Fruit fly (Drosophila melanogaster) whole organism, embryonic: Measurements from ENCODE around the gene IM33.

Experiments
- Atf6 ChIP-seq: fragments of 200-800 bp; sonication (Bioruptor generic); IDR thresholded peaks from 2 replicates; pipeline ENCODE4 v1.3.6; 2022; ENCODE audit warnings: missing biosample characterization, missing genetic modification characterization
- BEAF-32 ChIP-seq: fragments of 200-800 bp; sonication (Bioruptor generic); optimal IDR thresholded peaks from 3 replicates; lab custom pipeline; 2017; ENCODE audit warnings: missing biosample characterization, missing genetic modification characterization, mild to moderate bottlenecking, moderate library complexity, missing genetic modification reagents
- CG10321 ChIP-seq: fragments of 200-800 bp; sonication (Bioruptor generic); IDR thresholded peaks from 2 replicates; pipeline ENCODE4 v1.3.6; 2022; ENCODE audit warnings: missing biosample characterization, missing genetic modification characterization
- CG10979 ChIP-seq: fragments of 200-800 bp; sonication (Bioruptor generic); optimal IDR thresholded peaks from 2 replicates; lab custom pipeline; 2018; ENCODE audit warnings: missing biosample characterization, mild to moderate bottlenecking, missing genetic modification characterization, moderate library complexity
- CG11560 ChIP-seq: fragments of 200-800 bp; sonication (Bioruptor generic); IDR thresholded peaks from 3 replicates; pipeline ENCODE4 v1.3.6; 2022; ENCODE audit warnings: missing biosample characterization, missing genetic modification characterization
- CG12942 ChIP-seq: fragments of 200-800 bp; sonication (Bioruptor generic); optimal IDR thresholded peaks from 3 replicates; lab custom pipeline; 2016; ENCODE audit warnings: missing biosample characterization, missing genetic modification characterization
- CG13287 ChIP-seq: fragments of 200-800 bp; sonication (Bioruptor generic); IDR thresholded peaks from 2 replicates; pipeline ENCODE4 v1.3.6; 2022; ENCODE audit warnings: missing biosample characterization, missing genetic modification characterization; ENCODE audit not compliant: partially characterized antibody
- CG14710 ChIP-seq: fragments of 200-800 bp; sonication (Bioruptor generic); optimal IDR thresholded peaks from 3 replicates; lab custom pipeline; 2019; ENCODE audit warnings: missing biosample characterization, mild to moderate bottlenecking, missing genetic modification characterization, moderate library complexity
- CG14965 ChIP-seq: fragments of 200-800 bp; sonication (Bioruptor generic); optimal IDR thresholded peaks from 2 replicates; lab custom pipeline; 2016; ENCODE audit warnings: missing biosample characterization, missing genetic modification characterization, borderline replicate concordance
- CG1529 ChIP-seq: fragments of 200-800 bp; sonication (Bioruptor generic); optimal IDR thresholded peaks from 3 replicates; lab custom pipeline; 2018; ENCODE audit warnings: missing biosample characterization, missing genetic modification characterization
- CG15601 ChIP-seq: fragments of 200-800 bp; sonication (Bioruptor generic); optimal IDR thresholded peaks from 3 replicates; lab custom pipeline; 2019; ENCODE audit warnings: missing biosample characterization, mild to moderate bottlenecking, missing genetic modification characterization, moderate library complexity
- CG1602 ChIP-seq: fragments of 200-800 bp; sonication (Bioruptor generic); optimal IDR thresholded peaks from 3 replicates; lab custom pipeline; 2016; ENCODE audit warnings: missing biosample characterization, missing genetic modification characterization
- CG16813 ChIP-seq: fragments of 200-800 bp; sonication (Bioruptor generic); IDR thresholded peaks from 3 replicates; pipeline ENCODE4 v1.3.6; 2022; ENCODE audit warnings: missing biosample characterization, missing genetic modification characterization; ENCODE audit not compliant: partially characterized antibody
- CG16863 ChIP-seq: fragments of 200-800 bp; sonication (Bioruptor generic); optimal IDR thresholded peaks from 3 replicates; lab custom pipeline; 2016; ENCODE audit warnings: missing biosample characterization, missing genetic modification characterization
- CG17186 ChIP-seq: fragments of 200-800 bp; sonication (Bioruptor generic); optimal IDR thresholded peaks from 3 replicates; lab custom pipeline; 2017; ENCODE audit warnings: missing biosample characterization, missing genetic modification reagents, missing genetic modification characterization
- CG17802 ChIP-seq: fragments of 200-800 bp; sonication (Bioruptor generic); optimal IDR thresholded peaks from 2 replicates; lab custom pipeline; 2018; ENCODE audit warnings: missing biosample characterization, mild to moderate bottlenecking, missing genetic modification characterization, moderate library complexity
- CG17912 ChIP-seq: fragments of 200-800 bp; sonication (Bioruptor generic); optimal IDR thresholded peaks from 2 replicates; lab custom pipeline; 2018; ENCODE audit warnings: missing biosample characterization, mild to moderate bottlenecking, missing genetic modification characterization
- CG18011 ChIP-seq: fragments of 200-800 bp; sonication (Bioruptor generic); optimal IDR thresholded peaks from 2 replicates; lab custom pipeline; 2017; ENCODE audit warnings: missing biosample characterization, missing genetic modification characterization, mild to moderate bottlenecking, moderate library complexity, missing genotype
- CG18599 ChIP-seq: fragments of 200-800 bp; sonication (Bioruptor generic); optimal IDR thresholded peaks from 3 replicates; lab custom pipeline; 2017; ENCODE audit warnings: missing biosample characterization, missing genetic modification characterization, mild to moderate bottlenecking, moderate library complexity, missing genetic modification reagents
- CG2202 ChIP-seq: fragments of 200-800 bp; sonication (Bioruptor generic); optimal IDR thresholded peaks from 2 replicates; lab custom pipeline; 2018; ENCODE audit warnings: missing biosample characterization, mild to moderate bottlenecking, missing genetic modification characterization
- CG31388 ChIP-seq: fragments of 200-800 bp; sonication (Bioruptor generic); optimal IDR thresholded peaks from 2 replicates; lab custom pipeline; 2016; ENCODE audit warnings: missing biosample characterization, missing genetic modification characterization
- CG3726 ChIP-seq: fragments of 200-800 bp; sonication (Bioruptor generic); IDR thresholded peaks from 3 replicates; pipeline ENCODE4, ENCODE4 v1.3.6; 2022; ENCODE audit warnings: missing biosample characterization, missing genetic modification characterization
- CG4282 ChIP-seq: fragments of 200-800 bp; sonication (Bioruptor generic); optimal IDR thresholded peaks from 2 replicates; lab custom pipeline; 2016; ENCODE audit warnings: missing biosample characterization, missing genetic modification characterization
- CG7745 ChIP-seq: fragments of 200-800 bp; sonication (Bioruptor generic); optimal IDR thresholded peaks from 2 replicates; lab custom pipeline; 2018; ENCODE audit warnings: missing biosample characterization, mild to moderate bottlenecking, missing genetic modification characterization, moderate library complexity
- CG7928 ChIP-seq: fragments of 200-800 bp; sonication (Bioruptor generic); optimal IDR thresholded peaks from 2 replicates; lab custom pipeline; 2017; ENCODE audit warnings: missing biosample characterization, mild to moderate bottlenecking, missing genetic modification characterization
- CG7963 ChIP-seq: fragments of 200-800 bp; sonication (Bioruptor generic); IDR thresholded peaks from 3 replicates; pipeline ENCODE4 v1.3.6; 2022; ENCODE audit warnings: missing biosample characterization, missing genetic modification characterization; ENCODE audit not compliant: partially characterized antibody
- CG8089 ChIP-seq: fragments of 200-800 bp; sonication (Bioruptor generic); optimal IDR thresholded peaks from 3 replicates; lab custom pipeline; 2016; ENCODE audit warnings: missing biosample characterization, missing genetic modification characterization
- CTCF ChIP-seq: fragments of 200-800 bp; sonication (Bioruptor generic); optimal IDR thresholded peaks from 2 replicates; lab custom pipeline; 2017; ENCODE audit warnings: missing biosample characterization, mild to moderate bottlenecking, missing genetic modification characterization, moderate library complexity
- Dp ChIP-seq: fragments of 200-800 bp; sonication (Bioruptor generic); optimal IDR thresholded peaks from 2 replicates; lab custom pipeline; 2018; ENCODE audit warnings: missing biosample characterization, mild to moderate bottlenecking, missing genetic modification characterization, moderate library complexity
- E2f1 ChIP-seq: fragments of 200-800 bp; sonication (Bioruptor generic); IDR thresholded peaks from 2 replicates; pipeline ENCODE4 v1.3.6; 2022; ENCODE audit warnings: missing biosample characterization, missing genetic modification characterization
- GATAe ChIP-seq: fragments of 200-800 bp; sonication (Bioruptor generic); conservative IDR thresholded peaks from 2 replicates; pipeline ENCODE4 v1.3.6; 2022; ENCODE audit warnings: missing biosample characterization, missing genetic modification characterization
- HLH54F ChIP-seq: fragments of 200-800 bp; sonication (Bioruptor generic); optimal IDR thresholded peaks from 3 replicates; lab custom pipeline; 2016; ENCODE audit warnings: missing biosample characterization, missing genetic modification characterization
- Lhr ChIP-seq: fragments of 200-800 bp; sonication (Bioruptor generic); optimal IDR thresholded peaks from 3 replicates; lab custom pipeline; 2017; ENCODE audit warnings: mild to moderate bottlenecking, missing biosample characterization, missing genetic modification reagents, missing genetic modification characterization
- Meics ChIP-seq: fragments of 200-800 bp; sonication (Bioruptor generic); optimal IDR thresholded peaks from 2 replicates; lab custom pipeline; 2017; ENCODE audit warnings: missing biosample characterization, mild to moderate bottlenecking, missing genetic modification characterization
- amos ChIP-seq: fragments of 200-800 bp; sonication (Bioruptor generic); IDR thresholded peaks from 2 replicates; pipeline ENCODE4 v1.3.6; 2022; ENCODE audit warnings: missing biosample characterization, missing genetic modification characterization; ENCODE audit not compliant: partially characterized antibody
- aop ChIP-seq: fragments of 200-800 bp; sonication (Bioruptor generic); IDR thresholded peaks from 2 replicates; pipeline ENCODE4 v1.3.6; 2022; ENCODE audit warnings: missing biosample characterization, missing genetic modification characterization
- bcd ChIP-seq: fragments of 200-800 bp; sonication (Bioruptor generic); optimal IDR thresholded peaks from 2 replicates; lab custom pipeline; 2017; ENCODE audit warnings: missing biosample characterization, mild to moderate bottlenecking, missing genetic modification characterization
- crol ChIP-seq: fragments of 200-800 bp; sonication (Bioruptor generic); IDR thresholded peaks from 2 replicates; pipeline ENCODE4 v1.3.6; 2022; ENCODE audit warnings: missing biosample characterization, missing genetic modification characterization
- dmrt11E ChIP-seq: fragments of 200-800 bp; sonication (Bioruptor generic); optimal IDR thresholded peaks from 3 replicates; lab custom pipeline; 2018; ENCODE audit warnings: missing biosample characterization, mild to moderate bottlenecking, missing genetic modification characterization, moderate library complexity
- fru ChIP-seq: fragments of >200 bp; optimal IDR thresholded peaks from 2 replicates; lab custom pipeline; 2017
- gsb-n ChIP-seq: fragments of 200-800 bp; sonication (Bioruptor generic); optimal IDR thresholded peaks from 3 replicates; lab custom pipeline; 2018; ENCODE audit warnings: missing biosample characterization, mild to moderate bottlenecking, missing genetic modification characterization
- hb ChIP-seq: fragments of 200-800 bp; sonication (Bioruptor generic); IDR thresholded peaks from 3 replicates; pipeline ENCODE4 v1.3.6; 2022; ENCODE audit warnings: missing biosample characterization, missing genetic modification characterization; ENCODE audit not compliant: partially characterized antibody
- jumu ChIP-seq: fragments of 200-800 bp; sonication (Bioruptor generic); optimal IDR thresholded peaks from 3 replicates; lab custom pipeline; 2016; ENCODE audit warnings: missing biosample characterization, missing genetic modification characterization
- ken ChIP-seq: fragments of 200-800 bp; sonication (Bioruptor generic); IDR thresholded peaks from 3 replicates; pipeline ENCODE4 v1.3.6; 2022; ENCODE audit warnings: missing biosample characterization, missing genetic modification characterization
- mirr ChIP-seq: fragments of 200-800 bp; sonication (Bioruptor generic); optimal IDR thresholded peaks from 3 replicates; lab custom pipeline; 2018; ENCODE audit warnings: missing biosample characterization, mild to moderate bottlenecking, missing genetic modification characterization
- nmo ChIP-seq: fragments of 200-800 bp; sonication (Bioruptor generic); optimal IDR thresholded peaks from 2 replicates; lab custom pipeline; 2018; ENCODE audit warnings: missing biosample characterization, mild to moderate bottlenecking, missing genetic modification characterization, moderate library complexity
- otp ChIP-seq: fragments of 200-800 bp; sonication (Bioruptor generic); IDR thresholded peaks from 3 replicates; pipeline ENCODE4, ENCODE4 v1.3.6; 2022; ENCODE audit warnings: missing biosample characterization, missing genetic modification characterization
- pho ChIP-seq: fragments of 200-800 bp; sonication (Bioruptor generic); optimal IDR thresholded peaks from 2 replicates; lab custom pipeline; 2016; ENCODE audit warnings: missing biosample characterization, missing genetic modification characterization
- repo ChIP-seq: fragments of 200-800 bp; sonication (Bioruptor generic); optimal IDR thresholded peaks from 2 replicates; lab custom pipeline; 2016; ENCODE audit warnings: missing biosample characterization, missing genetic modification characterization
- run ChIP-seq: fragments of 200-800 bp; sonication (Bioruptor generic); optimal IDR thresholded peaks from 3 replicates; lab custom pipeline; 2018; ENCODE audit warnings: missing biosample characterization, mild to moderate bottlenecking, missing genetic modification characterization
- sd ChIP-seq: fragments of 200-800 bp; sonication (Bioruptor generic); optimal IDR thresholded peaks from 3 replicates; lab custom pipeline; 2018; ENCODE audit warnings: missing biosample characterization, mild to moderate bottlenecking, missing genetic modification characterization, moderate library complexity
- tin ChIP-seq: fragments of 200-800 bp; sonication (Bioruptor generic); optimal IDR thresholded peaks from 3 replicates; lab custom pipeline; 2016; ENCODE audit warnings: missing biosample characterization, missing genetic modification characterization

The IM33 gene

dm6 chr2L:3711665-3712064, 15.2 kb upstream of the IM33 start, which contains the start of gene cutlet:
Gene cutlet (minus strand): TSS chr2L:3711748.
- TF ChIP-seq CG31388 (GFP tag; lab: Kevin White, UChicago) (no peak), CG8089 (GFP tag; lab: Kevin White, UChicago) (no peak), amos (GFP tag; lab: Robert Waterston, UW) (peak; percentile 22; the same call in 1 of the 2 replicates), mirr (no peak), CG14710 (tag; lab: Kevin White, UChicago) (peak; percentile 31), bcd (GFP tag; lab: Kevin White, UChicago) (no peak), Lhr (peak; percentile 5), CG16813 (GFP tag; lab: Robert Waterston, UW) (no peak), sd (peak; percentile 74), CG1529 (GFP tag; lab: Kevin White, UChicago) (no peak), CG16863 (GFP tag; lab: Kevin White, UChicago) (no peak), tin (GFP tag; lab: Kevin White, UChicago) (no peak), CG17912 (no peak), CG18599 (GFP tag; lab: Kevin White, UChicago) (no peak), CG12942 (GFP tag; lab: Kevin White, UChicago) (no peak), repo (GFP tag; lab: Kevin White, UChicago) (no peak), HLH54F (no peak), hb (no peak), CTCF (GFP tag; lab: Kevin White, UChicago) (peak; percentile 6), jumu (GFP tag; lab: Kevin White, UChicago) (no peak), CG17802 (tag; lab: Kevin White, UChicago) (no peak), CG4282 (GFP tag; lab: Kevin White, UChicago) (no peak), fru (no peak), crol (GFP tag; lab: Robert Waterston, UW) (no peak), pho (no peak), CG7963 (GFP tag; lab: Robert Waterston, UW) (no peak), CG7928 (GFP tag; lab: Kevin White, UChicago) (no peak), dmrt11E (tag; lab: Kevin White, UChicago) (no peak), CG13287 (GFP tag; lab: Robert Waterston, UW) (peak; percentile 52; the same call in 1 of the 2 replicates), CG7745 (tag; lab: Kevin White, UChicago) (no peak), BEAF-32 (GFP tag; lab: Kevin White, UChicago) (peak; percentile 48), CG2202 (no peak), CG3726 (GFP tag; lab: Robert Waterston, UW) (no peak), gsb-n (tag; lab: Kevin White, UChicago) (no peak), run (no peak), CG1602 (GFP tag; lab: Kevin White, UChicago) (no peak), CG11560 (no peak), Dp (GFP tag; lab: Kevin White, UChicago) (peak; percentile 85), CG15601 (peak; percentile 24), CG10979 (tag; lab: Kevin White, UChicago) (no peak), nmo (peak; percentile 24), aop (GFP tag; lab: Robert Waterston, UW) (no peak), ken (GFP tag; lab: Robert Waterston, UW) (no peak), Atf6 (GFP tag; lab: Robert Waterston, UW) (no peak), CG10321 (GFP tag; lab: Robert Waterston, UW) (no peak), Meics (GFP tag; lab: Kevin White, UChicago) (peak; percentile 40), CG14965 (GFP tag; lab: Kevin White, UChicago) (no peak), otp (GFP tag; lab: Robert Waterston, UW) (no peak), GATAe (no peak), CG18011 (GFP tag; lab: Kevin White, UChicago) (peak; percentile 97), CG17186 (GFP tag; lab: Kevin White, UChicago) (no peak), E2f1 (GFP tag; lab: Robert Waterston, UW) (peak; percentile 86)
